Fruit fly (Drosophila melanogaster): Measurements from ENCODE around the gene CG4957.

DNA sequence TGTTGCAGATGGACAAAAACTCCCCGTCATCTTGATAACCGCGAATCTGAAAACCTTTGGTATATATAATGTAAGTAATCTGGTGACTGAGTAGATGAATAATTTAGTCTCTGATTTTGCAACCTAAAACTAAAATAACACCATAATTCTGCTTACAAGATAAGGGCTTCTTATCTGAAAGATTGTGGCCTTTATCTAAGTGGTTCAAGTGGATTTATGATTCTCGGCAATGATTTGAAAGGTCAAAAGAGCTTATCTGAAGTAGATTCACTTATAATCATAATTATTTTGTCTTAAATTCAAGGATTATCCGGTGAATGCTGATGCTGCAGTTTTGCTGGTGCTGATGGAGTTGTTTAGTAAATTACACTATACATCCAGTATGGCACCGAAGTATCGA lies 47.2 kb downstream of the CG4957 start:
- TF ChIP-seq CG8478 (optimal IDR thresholded peaks at IDR 0.05) (no peak), CTCF (optimal IDR thresholded peaks at IDR 0.05) (no peak)
